Worm (Caenorhabditis elegans): Measurements from ENCODE around the gene pes-23.
A peak's percentile ranks its signal among the peaks of the same experiment; 100 is the strongest.
"Not testable (repeated sequence)": the region's sequence is repeated elsewhere in the genome, so short reads cannot be mapped to it uniquely, and the experiment has no call there.

Gene pes-23

ce11 chrX:6867707-6868106 is 33.5 kb upstream of the pes-23 start (continued):
- TF ChIP-seq hlh-13 (GFP tag; optimal IDR thresholded peaks at IDR 0.05) = no peak
- TF ChIP-seq pros-1 (tag; optimal IDR thresholded peaks at IDR 0.05) = no peak
- no peak for TF ChIP-seq ztf-16 (tag; optimal IDR thresholded peaks at IDR 0.05)
- no peak for TF ChIP-seq unc-55 (GFP tag; optimal IDR thresholded peaks at IDR 0.05)
- TF ChIP-seq unc-42 (tag; optimal IDR thresholded peaks at IDR 0.05) = no peak
- TF ChIP-seq dve-1 (tag; optimal IDR thresholded peaks at IDR 0.05) = no peak
- no peak for TF ChIP-seq hlh-15 (tag; optimal IDR thresholded peaks at IDR 0.05)
- TF ChIP-seq ceh-31 (tag; optimal IDR thresholded peaks at IDR 0.05) = no peak
- no peak for TF ChIP-seq ceh-34 (tag; optimal IDR thresholded peaks at IDR 0.05)
- no peak for TF ChIP-seq ceh-9 (tag; optimal IDR thresholded peaks at IDR 0.05)
- peak; percentile 11 for TF ChIP-seq npax-4 (tag; optimal IDR thresholded peaks at IDR 0.05)
- TF ChIP-seq ceh-22 (tag; optimal IDR thresholded peaks at IDR 0.05) = no peak
- TF ChIP-seq pax-1 (tag; optimal IDR thresholded peaks at IDR 0.05) = no peak
- no peak for TF ChIP-seq syd-9 (tag; optimal IDR thresholded peaks at IDR 0.05)
- TF ChIP-seq pat-9 (tag; optimal IDR thresholded peaks at IDR 0.05) = peak; percentile 1
- TF ChIP-seq ceh-18 (tag; optimal IDR thresholded peaks at IDR 0.05) = peak; percentile 5
- no peak for TF ChIP-seq pag-3 (tag; optimal IDR thresholded peaks at IDR 0.05; ENCODE audit: borderline replicate concordance)
- TF ChIP-seq sox-4 (tag; optimal IDR thresholded peaks at IDR 0.05) = no peak
- no peak for TF ChIP-seq madf-2 (tag; optimal IDR thresholded peaks at IDR 0.05)
- peak; percentile 8 for TF ChIP-seq elt-2 (tag; optimal IDR thresholded peaks at IDR 0.05)
- TF ChIP-seq che-1 (tag; optimal IDR thresholded peaks at IDR 0.05) = peak; percentile 32
- no peak for TF ChIP-seq pha-4 (tag; optimal IDR thresholded peaks at IDR 0.05)
- no peak for TF ChIP-seq pqm-1 (tag; optimal IDR thresholded peaks at IDR 0.05)
- no peak for TF ChIP-seq nfya-1 (tag; optimal IDR thresholded peaks at IDR 0.05)
- no peak for TF ChIP-seq eyg-1 (tag; optimal IDR thresholded peaks at IDR 0.05)
- TF ChIP-seq lin-11 (tag; optimal IDR thresholded peaks at IDR 0.05) = no peak
- peak; percentile 42 for TF ChIP-seq C38D4.7 (GFP tag; optimal IDR thresholded peaks at IDR 0.05)
- no peak for TF ChIP-seq ttx-3 (tag; optimal IDR thresholded peaks at IDR 0.05)

- not testable (repeated sequence) for TF ChIP-seq F13H6.1 (tag; optimal IDR thresholded peaks at IDR 0.05); Y22D7AL.16 (tag; optimal IDR thresholded peaks at IDR 0.05); sox-2 (GFP tag; IDR thresholded peaks at IDR 0.05)
Measured at ce11 chrX:6868669-6869068, 32.5 kb upstream of the pes-23 start, which contains the start of gene C53B7.6. TSS of gene C53B7.6 (minus strand) at chrX:6868769.

- TF ChIP-seq sdc-2 (tag; optimal IDR thresholded peaks at IDR 0.05) = no peak
- no peak for TF ChIP-seq ceh-6 (GFP tag; optimal IDR thresholded peaks at IDR 0.05)
- no peak for TF ChIP-seq ets-4 (tag; optimal IDR thresholded peaks at IDR 0.05)
- TF ChIP-seq fax-1 (tag; optimal IDR thresholded peaks at IDR 0.05) = no peak
- TF ChIP-seq ceh-14 (tag; optimal IDR thresholded peaks at IDR 0.05) = no peak
- TF ChIP-seq ceh-48 (tag; optimal IDR thresholded peaks at IDR 0.05) = no peak
- no peak for TF ChIP-seq tbx-7 (tag; optimal IDR thresholded peaks at IDR 0.05)
- TF ChIP-seq hlh-30 (tag; optimal IDR thresholded peaks at IDR 0.05; ENCODE audit: insufficient read depth) = no peak
- TF ChIP-seq unc-86 (tag; optimal IDR thresholded peaks at IDR 0.05) = no peak
- no peak for TF ChIP-seq ceh-19 (GFP tag; optimal IDR thresholded peaks at IDR 0.05)
- TF ChIP-seq dmd-4 (tag; optimal IDR thresholded peaks at IDR 0.05; ENCODE audit: borderline replicate concordance) = no peak
- TF ChIP-seq nhr-11 (tag; optimal IDR thresholded peaks at IDR 0.05) = no peak
- TF ChIP-seq hlh-6 (tag; optimal IDR thresholded peaks at IDR 0.05) = no peak
- TF ChIP-seq pqm-1 (tag; optimal IDR thresholded peaks at IDR 0.05) = no peak
- no peak for TF ChIP-seq K09A11.1 (tag; optimal IDR thresholded peaks at IDR 0.05; ENCODE audit: insufficient read depth)
- TF ChIP-seq K02D7.2 (tag; optimal IDR thresholded peaks at IDR 0.05) = no peak
- no peak for TF ChIP-seq Y22D7AL.16 (tag; optimal IDR thresholded peaks at IDR 0.05)
- no peak for TF ChIP-seq nfya-1 (tag; optimal IDR thresholded peaks at IDR 0.05)
Measured at ce11 chrX:6874723-6875122, 26.5 kb upstream of the pes-23 start, which contains the start of gene F41C6.4. TSS of gene F41C6.4 (minus strand) at chrX:6874823.

Measured in whole organism, late embryonic.